Worm (Caenorhabditis elegans): ENCODE data around the gene clec-119.

DNA sequence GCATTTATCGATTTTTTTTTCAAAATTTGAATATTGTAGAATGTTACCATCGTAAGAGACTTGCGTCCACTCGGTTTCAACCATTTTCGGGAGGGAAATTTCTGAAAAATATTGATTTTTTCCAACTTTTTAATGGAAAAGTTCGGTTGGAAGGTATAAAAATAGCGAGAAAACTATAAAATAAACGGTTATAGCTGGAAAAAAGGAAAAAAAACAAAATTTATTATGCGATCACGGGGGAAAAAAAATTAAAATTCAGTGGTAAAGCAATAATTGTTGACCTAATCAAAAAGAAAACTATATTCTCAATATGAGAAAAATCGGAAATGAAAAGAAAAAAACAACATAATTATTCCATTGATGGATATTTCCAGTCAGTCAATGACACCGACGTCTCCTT is 50.3 kb downstream of the clec-119 start, which contains the start of gene emc-2:
- TF ChIP-seq flt-1 (GFP tag; IDR thresholded peaks at IDR 0.05) (no peak), ztf-29 (GFP tag; IDR thresholded peaks at IDR 0.05) (no peak)
